Worm (Caenorhabditis elegans) whole organism, L3 larva: ENCODE data around the gene B0507.8.

Experiments
- R02D3.7 ChIP-seq: fragments of 150-350 bp; optimal IDR thresholded peaks from 2 replicates; lab custom pipeline; 2014; ENCODE audit warnings: missing biosample characterization, missing genetic modification characterization
- ZK546.5 ChIP-seq: sonication (generic microtip); optimal IDR thresholded peaks from 2 replicates; lab custom pipeline; 2017; ENCODE audit warnings: missing biosample characterization, missing genetic modification characterization
- ama-1 ChIP-seq: fragments of 150-350 bp; optimal IDR thresholded peaks from 2 replicates; lab custom pipeline; 2018
- ceh-28 ChIP-seq: fragments of 150-350 bp; optimal IDR thresholded peaks from 2 replicates; lab custom pipeline; 2014; ENCODE audit warnings: missing biosample characterization, missing genetic modification reagents, missing genetic modification characterization
- ceh-9 ChIP-seq: sonication (generic microtip); optimal IDR thresholded peaks from 2 replicates; lab custom pipeline; 2018; ENCODE audit warnings: missing biosample characterization, missing genetic modification characterization
- egl-5 ChIP-seq: fragments of 150-350 bp; optimal IDR thresholded peaks from 2 replicates; lab custom pipeline; 2017; ENCODE audit warnings: missing biosample characterization, missing genetic modification reagents, missing genetic modification characterization, inconsistent platforms
- elt-1 ChIP-seq: fragments of 150-350 bp; optimal IDR thresholded peaks from 2 replicates; lab custom pipeline; 2014; ENCODE audit warnings: missing biosample characterization, missing genetic modification characterization
- elt-2 ChIP-seq: sonication (generic microtip); optimal IDR thresholded peaks from 2 replicates; lab custom pipeline; 2016; ENCODE audit warnings: missing genetic modification reagents, mild to moderate bottlenecking, missing genetic modification characterization, missing compliant biosample characterization
- elt-3 ChIP-seq, 3 experiments: fragments of 150-350 bp in 1 of 3; sonication (generic microtip) in 2 of 3; optimal IDR thresholded peaks; 2 replicates in 2 of 3; 4 replicates in 1 of 3; lab custom pipeline; 2014 to 2017; ENCODE audit warnings: missing biosample characterization in 3 of 3, missing genetic modification characterization in 3 of 3
- eor-1 ChIP-seq, 2 experiments: fragments of 150-350 bp; optimal IDR thresholded peaks; 2 replicates each; lab custom pipeline; 2014 to 2018; ENCODE audit warnings: missing biosample characterization in 2 of 2, missing genetic modification characterization in 2 of 2
- fkh-2 ChIP-seq: fragments of 150-350 bp; optimal IDR thresholded peaks from 2 replicates; lab custom pipeline; 2014; ENCODE audit warnings: missing biosample characterization, missing genetic modification reagents, missing genetic modification characterization
- fos-1 ChIP-seq: fragments of 150-350 bp; optimal IDR thresholded peaks from 2 replicates; lab custom pipeline; 2014; ENCODE audit warnings: missing biosample characterization, missing genetic modification characterization
- jun-1 ChIP-seq: fragments of 150-350 bp; optimal IDR thresholded peaks from 2 replicates; lab custom pipeline; 2014; ENCODE audit warnings: missing biosample characterization, missing genetic modification reagents, missing genetic modification characterization
- lin-15B ChIP-seq: fragments of 150-350 bp; optimal IDR thresholded peaks from 2 replicates; lab custom pipeline; 2014; ENCODE audit warnings: missing biosample characterization, missing genetic modification characterization
- lin-39 ChIP-seq: fragments of 150-350 bp; optimal IDR thresholded peaks from 2 replicates; lab custom pipeline; 2018; ENCODE audit warnings: missing biosample characterization, missing genetic modification reagents, missing genetic modification characterization
- mdl-1 ChIP-seq: fragments of 150-350 bp; optimal IDR thresholded peaks from 2 replicates; lab custom pipeline; 2014; ENCODE audit warnings: missing biosample characterization, missing genetic modification characterization
- nfya-1 ChIP-seq: sonication (generic microtip); optimal IDR thresholded peaks from 2 replicates; lab custom pipeline; 2017; ENCODE audit warnings: missing genetic modification characterization, mild to moderate bottlenecking, missing compliant biosample characterization, antibody characterized with exemption, moderate library complexity; ENCODE audit not compliant: insufficient read depth
- nhr-12 ChIP-seq: fragments of 150-350 bp; optimal IDR thresholded peaks from 2 replicates; lab custom pipeline; 2014; ENCODE audit warnings: missing biosample characterization, missing genetic modification characterization
- nhr-237 ChIP-seq: fragments of 150-350 bp; optimal IDR thresholded peaks from 2 replicates; lab custom pipeline; 2014; ENCODE audit warnings: missing biosample characterization, missing genetic modification characterization
- nhr-43 ChIP-seq: sonication (generic microtip); optimal IDR thresholded peaks from 2 replicates; lab custom pipeline; 2016; ENCODE audit warnings: mild to moderate bottlenecking, missing genetic modification characterization, missing compliant biosample characterization; ENCODE audit not compliant: poor library complexity, severe bottlenecking
- nhr-67 ChIP-seq: fragments of 150-350 bp; optimal IDR thresholded peaks from 2 replicates; lab custom pipeline; 2014; ENCODE audit warnings: missing biosample characterization, missing genetic modification characterization
- nhr-76 ChIP-seq: fragments of 150-350 bp; sonication (generic microtip); optimal IDR thresholded peaks from 5 replicates; lab custom pipeline; 2014; ENCODE audit warnings: missing biosample characterization, missing genetic modification characterization
- nhr-77 ChIP-seq: fragments of 150-350 bp; optimal IDR thresholded peaks from 2 replicates; lab custom pipeline; 2014; ENCODE audit warnings: missing biosample characterization, missing genetic modification characterization
- pha-4 ChIP-seq: fragments of 150-350 bp; optimal IDR thresholded peaks from 2 replicates; lab custom pipeline; 2014; ENCODE audit warnings: missing biosample characterization, missing genetic modification reagents, missing genetic modification characterization
- pqm-1 ChIP-seq: fragments of 150-350 bp; optimal IDR thresholded peaks from 2 replicates; lab custom pipeline; 2017; ENCODE audit warnings: missing biosample characterization, missing genetic modification characterization, inconsistent platforms
- snpc-4 ChIP-seq: fragments of 150-350 bp; optimal IDR thresholded peaks from 2 replicates; lab custom pipeline; 2014; ENCODE audit warnings: missing biosample characterization, missing genetic modification characterization
- unc-39 ChIP-seq: sonication (generic microtip); optimal IDR thresholded peaks from 4 replicates; lab custom pipeline; 2017; ENCODE audit warnings: missing biosample characterization, missing genetic modification characterization
- unc-62 ChIP-seq: fragments of 150-350 bp; sonication (generic microtip); optimal IDR thresholded peaks from 4 replicates; lab custom pipeline; 2014; ENCODE audit warnings: missing biosample characterization, missing genetic modification reagents, missing genetic modification characterization
- zag-1 ChIP-seq: fragments of 150-350 bp; optimal IDR thresholded peaks from 2 replicates; lab custom pipeline; 2014; ENCODE audit warnings: missing biosample characterization, missing genetic modification characterization

Gene B0507.8

ce11 chrV:8784485-8784884 is 21.7 kb upstream of the B0507.8 start:
- TF ChIP-seq zag-1 (tag; lab: Kevin White, UChicago), result no peak
- TF ChIP-seq fkh-2 (tag; lab: Kevin White, UChicago), result no peak
- no peak for TF ChIP-seq fos-1 (tag; lab: Kevin White, UChicago)
- TF ChIP-seq pha-4 (tag; lab: Kevin White, UChicago), result peak; percentile 46
- TF ChIP-seq elt-2 (tag; lab: Kevin White, UChicago), result peak; percentile 34

- TF ChIP-seq nhr-12 (tag; lab: Kevin White, UChicago) (no peak), mdl-1 (tag; lab: Kevin White, UChicago) (no peak), pha-4 (tag; lab: Kevin White, UChicago) (peak; percentile 6)
- TF ChIP-seq, all 47 proteins: peak for 1
Measured at ce11 chrV:8782112-8782511, 19.4 kb upstream of the B0507.8 start.

- TF ChIP-seq pqm-1 (tag; lab: Kevin White, UChicago) (peak; percentile 8), pha-4 (tag; lab: Kevin White, UChicago) (peak; percentile 4), elt-2 (tag; lab: Kevin White, UChicago) (peak; percentile 70), nhr-76 (tag; lab: Kevin White, UChicago) (no peak)
Measured at ce11 chrV:8781164-8781563, 18.4 kb upstream of the B0507.8 start.

- no peak for TF ChIP-seq nhr-77 (tag; lab: Kevin White, UChicago)
- no peak for TF ChIP-seq nhr-237 (tag; lab: Kevin White, UChicago)
- TF ChIP-seq nhr-12 (tag; lab: Kevin White, UChicago), result no peak
- no peak for TF ChIP-seq egl-5 (tag; lab: Kevin White, UChicago)
- no peak for TF ChIP-seq eor-1 (tag; optimal IDR thresholded peaks at IDR 0.05; lab: Kevin White, UChicago)
- no peak for TF ChIP-seq unc-62 (GFP tag; lab: Kevin White, UChicago)
- no peak for TF ChIP-seq elt-1 (tag; lab: Kevin White, UChicago)
- TF ChIP-seq fos-1 (tag; lab: Kevin White, UChicago), result no peak
- TF ChIP-seq ama-1 (lab: Kevin White, UChicago), result no peak
- TF ChIP-seq pqm-1 (tag; lab: Kevin White, UChicago), result no peak
- no peak for TF ChIP-seq jun-1 (tag; lab: Kevin White, UChicago)
- no peak for TF ChIP-seq R02D3.7 (tag; lab: Kevin White, UChicago)
- no peak for TF ChIP-seq fkh-2 (tag; lab: Kevin White, UChicago)
- no peak for TF ChIP-seq elt-2 (tag; lab: Kevin White, UChicago)
Measured at ce11 chrV:8776270-8776669, 13.5 kb upstream of the B0507.8 start, which contains the start of gene B0507.1. Gene B0507.1 (plus strand): TSS chrV:8776570.

ce11 chrV:8773826-8774382 is 11.1 kb upstream of the B0507.8 start, which contains the start of gene B0507.2:
Gene B0507.2 (plus strand): TSS chrV:8774332.
- TF ChIP-seq fos-1 (tag; lab: Kevin White, UChicago), result no peak
- peak; percentile 29 for TF ChIP-seq ceh-28 (tag; lab: Kevin White, UChicago)
- peak; percentile 37 for TF ChIP-seq elt-2 (tag; lab: Kevin White, UChicago)
- TF ChIP-seq snpc-4 (tag; lab: Kevin White, UChicago), result peak; percentile 41
- no peak for TF ChIP-seq ZK546.5 (tag; lab: Kevin White, UChicago)
- TF ChIP-seq lin-15B (tag; lab: Kevin White, UChicago), result peak; percentile 40
- peak; percentile 74 for TF ChIP-seq pha-4 (tag; lab: Kevin White, UChicago)
- TF ChIP-seq pqm-1 (tag; lab: Kevin White, UChicago), result peak; percentile 28

ce11 chrV:8771599-8771998 is 8.8 kb upstream of the B0507.8 start, which contains the start of gene srx-115:
Gene srx-115 (plus strand): TSS chrV:8771899.
- TF ChIP-seq ceh-9 (tag; lab: Kevin White, UChicago), result no peak
- no peak for TF ChIP-seq R02D3.7 (tag; lab: Kevin White, UChicago)
- no peak for TF ChIP-seq egl-5 (tag; lab: Kevin White, UChicago)
- no peak for TF ChIP-seq unc-39 (tag; lab: Kevin White, UChicago)
- no peak for TF ChIP-seq elt-3 (tag; optimal IDR thresholded peaks at IDR 0.05; lab: Kevin White, UChicago)
- TF ChIP-seq nhr-43 (tag; lab: Kevin White, UChicago), result no peak
- TF ChIP-seq mdl-1 (tag; lab: Kevin White, UChicago), result no peak
- TF ChIP-seq nhr-67 (tag; lab: Kevin White, UChicago), result no peak
- TF ChIP-seq lin-15B (tag; lab: Kevin White, UChicago), result no peak
- TF ChIP-seq pqm-1 (tag; lab: Kevin White, UChicago), result no peak
- TF ChIP-seq pha-4 (tag; lab: Kevin White, UChicago), result no peak
- no peak for TF ChIP-seq ama-1 (lab: Kevin White, UChicago)
- TF ChIP-seq jun-1 (tag; lab: Kevin White, UChicago), result no peak
- TF ChIP-seq nfya-1, result no peak
- TF ChIP-seq zag-1 (tag; lab: Kevin White, UChicago), result no peak
- no peak for TF ChIP-seq lin-39
